Fruit fly (Drosophila melanogaster) whole organism, adult: Measurements from ENCODE around the gene Cdep.
A peak's percentile ranks its signal among the peaks of the same experiment; 100 is the strongest.

Source experiments
- CG11617 ChIP-seq: fragments of 200-800 bp; sonication (Bioruptor generic); optimal IDR thresholded peaks from 2 replicates; lab custom pipeline; 2017; ENCODE audit warnings: mild to moderate bottlenecking, missing biosample characterization, missing genetic modification reagents, missing genetic modification characterization
- CG12768 ChIP-seq: fragments of 200-800 bp; sonication (Bioruptor generic); optimal IDR thresholded peaks from 2 replicates; lab custom pipeline; 2017; ENCODE audit warnings: missing biosample characterization, missing genetic modification characterization, mild to moderate bottlenecking, moderate library complexity, missing genetic modification reagents
- CG14711 ChIP-seq: fragments of 200-800 bp; sonication (Bioruptor generic); optimal IDR thresholded peaks from 2 replicates; lab custom pipeline; 2018; ENCODE audit warnings: missing biosample characterization, mild to moderate bottlenecking, missing genetic modification characterization, moderate library complexity
- CG1620 ChIP-seq: fragments of 200-800 bp; sonication (Bioruptor generic); optimal IDR thresholded peaks from 2 replicates; lab custom pipeline; 2016; ENCODE audit warnings: missing biosample characterization, missing genetic modification characterization
- CG33017 ChIP-seq: fragments of 200-800 bp; sonication (Bioruptor generic); optimal IDR thresholded peaks from 2 replicates; lab custom pipeline; 2018; ENCODE audit warnings: missing biosample characterization, mild to moderate bottlenecking, missing genetic modification characterization, moderate library complexity
- CG5204 ChIP-seq: fragments of 200-800 bp; sonication (Bioruptor generic); optimal IDR thresholded peaks from 2 replicates; lab custom pipeline; 2016; ENCODE audit warnings: missing biosample characterization, missing genetic modification characterization
- CG7045 ChIP-seq: fragments of 200-800 bp; sonication (Bioruptor generic); optimal IDR thresholded peaks from 2 replicates; lab custom pipeline; 2017; ENCODE audit warnings: missing biosample characterization, mild to moderate bottlenecking, missing genetic modification characterization
- Clk ChIP-seq: fragments of 200-800 bp; sonication (Bioruptor generic); optimal IDR thresholded peaks from 2 replicates; lab custom pipeline; 2017; ENCODE audit warnings: missing biosample characterization, missing genetic modification characterization
- Crg-1 ChIP-seq: fragments of 200-800 bp; sonication (Bioruptor generic); optimal IDR thresholded peaks from 2 replicates; lab custom pipeline; 2016; ENCODE audit warnings: missing biosample characterization, missing genetic modification characterization
- Hr96 ChIP-seq: fragments of 200-800 bp; sonication (Bioruptor generic); optimal IDR thresholded peaks from 2 replicates; lab custom pipeline; 2016; ENCODE audit warnings: missing biosample characterization, missing genetic modification characterization
- Mnt ChIP-seq: fragments of 200-800 bp; sonication (Bioruptor generic); optimal IDR thresholded peaks from 2 replicates; lab custom pipeline; 2016; ENCODE audit warnings: missing biosample characterization, mild to moderate bottlenecking, missing genetic modification characterization
- bab1 ChIP-seq: fragments of 200-800 bp; sonication (Bioruptor generic); optimal IDR thresholded peaks from 3 replicates; lab custom pipeline; 2019; ENCODE audit warnings: missing biosample characterization, mild to moderate bottlenecking, missing genetic modification characterization, moderate library complexity
- cic ChIP-seq: fragments of 200-800 bp; sonication (Bioruptor generic); optimal IDR thresholded peaks from 2 replicates; lab custom pipeline; 2017; ENCODE audit warnings: missing biosample characterization, mild to moderate bottlenecking, missing genetic modification characterization, moderate library complexity
- cnc ChIP-seq, 2 experiments: fragments of >200 bp; optimal IDR thresholded peaks; 2 replicates each; lab custom pipeline; 2017
- kay ChIP-seq: fragments of 200-800 bp; sonication (Bioruptor generic); peaks from one replicate; lab custom pipeline; 2016; ENCODE audit warnings: missing biosample characterization, missing genetic modification characterization, borderline replicate concordance
- ovo ChIP-seq: fragments of 200-800 bp; sonication (Bioruptor generic); optimal IDR thresholded peaks from 2 replicates; lab custom pipeline; 2016; ENCODE audit warnings: missing biosample characterization, missing genetic modification characterization
- pad ChIP-seq: fragments of 200-800 bp; sonication (Bioruptor generic); optimal IDR thresholded peaks from 3 replicates; lab custom pipeline; 2017; ENCODE audit warnings: missing biosample characterization, missing genetic modification characterization, mild to moderate bottlenecking, moderate library complexity, missing genetic modification reagents
- tj ChIP-seq: fragments of 200-800 bp; sonication (Bioruptor generic); optimal IDR thresholded peaks from 3 replicates; lab custom pipeline; 2017; ENCODE audit warnings: missing biosample characterization, mild to moderate bottlenecking, missing genetic modification characterization, moderate library complexity
- toe ChIP-seq: fragments of 200-800 bp; sonication (Bioruptor generic); optimal IDR thresholded peaks from 2 replicates; lab custom pipeline; 2016; ENCODE audit warnings: missing biosample characterization, missing genetic modification characterization

The Cdep gene

dm6 chr3R:4975315-4975777 lies 65.0 kb downstream of the Cdep start:
- TF ChIP-seq Clk (GFP tag; lab: Kevin White, UChicago) (no peak), CG7045 (GFP tag; lab: Kevin White, UChicago) (no peak), kay (no peak), CG5204 (no peak)

DNA sequence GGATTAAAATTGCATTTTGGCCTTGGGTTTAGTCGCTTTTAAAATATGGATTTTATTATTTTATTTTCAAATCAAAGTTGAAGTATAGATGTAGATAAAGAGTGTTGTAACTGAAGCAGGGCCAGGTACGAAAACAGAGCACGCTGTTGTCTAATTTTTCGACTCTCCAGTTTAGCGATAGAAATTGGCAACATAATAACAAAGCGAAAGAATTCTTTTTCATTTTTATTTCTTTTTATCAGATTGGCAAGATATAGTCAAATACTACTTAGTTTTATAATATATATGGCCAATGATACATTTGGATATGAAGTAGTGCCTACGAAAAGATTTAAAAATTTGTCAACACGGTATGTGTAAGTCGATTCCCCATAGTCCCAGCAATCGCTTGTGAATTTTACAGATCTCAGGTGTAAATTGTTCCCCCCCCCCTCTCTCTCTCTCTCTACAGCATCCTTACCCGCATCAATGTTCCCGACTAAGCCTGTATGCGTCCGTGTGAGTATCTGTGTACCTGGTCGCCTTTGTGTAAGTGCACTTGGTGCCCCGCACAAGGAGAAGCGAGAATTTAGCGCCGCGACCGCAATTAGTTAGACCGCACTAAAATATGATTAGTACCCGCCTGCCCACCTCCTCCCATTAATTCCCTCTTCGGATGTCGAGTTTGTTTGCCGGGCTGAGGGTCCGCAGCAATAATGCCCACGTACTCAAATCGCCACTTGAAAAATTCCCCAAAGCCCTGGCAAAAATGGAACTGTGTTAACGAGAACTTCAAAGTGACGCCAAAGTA lies 65.7 kb downstream of the Cdep start:
- TF ChIP-seq ovo (no peak), toe (no peak), Mnt (GFP tag; lab: Kevin White, UChicago) (no peak), CG5204 (no peak), cic (GFP tag; lab: Kevin White, UChicago) (no peak), CG11617 (GFP tag; lab: Kevin White, UChicago) (no peak), CG1620 (GFP tag; lab: Kevin White, UChicago) (no peak), Hr96 (GFP tag; lab: Kevin White, UChicago) (no peak), CG14711 (tag; lab: Kevin White, UChicago) (no peak)

dm6 chr3R:4978256-4979021 lies 68.1 kb downstream of the Cdep start:
- TF ChIP-seq CG7045 (GFP tag; lab: Kevin White, UChicago) (no peak), toe (no peak), CG33017 (tag; lab: Kevin White, UChicago) (no peak), Crg-1 (GFP tag; lab: Kevin White, UChicago) (no peak), pad (GFP tag; lab: Kevin White, UChicago) (no peak), CG11617 (GFP tag; lab: Kevin White, UChicago) (no peak), CG5204 (no peak), Clk (GFP tag; lab: Kevin White, UChicago) (no peak), CG12768 (GFP tag; lab: Kevin White, UChicago) (no peak), cnc (optimal IDR thresholded peaks at IDR 0.05; lab: Kevin White, UChicago) (no peak), bab1 (GFP tag; lab: Kevin White, UChicago) (no peak), Hr96 (GFP tag; lab: Kevin White, UChicago) (no peak), kay (no peak), ovo (no peak), Mnt (GFP tag; lab: Kevin White, UChicago) (no peak), cic (GFP tag; lab: Kevin White, UChicago) (no peak), tj (GFP tag; lab: Kevin White, UChicago) (no peak), CG14711 (tag; lab: Kevin White, UChicago) (no peak), CG1620 (GFP tag; lab: Kevin White, UChicago) (no peak)

DNA sequence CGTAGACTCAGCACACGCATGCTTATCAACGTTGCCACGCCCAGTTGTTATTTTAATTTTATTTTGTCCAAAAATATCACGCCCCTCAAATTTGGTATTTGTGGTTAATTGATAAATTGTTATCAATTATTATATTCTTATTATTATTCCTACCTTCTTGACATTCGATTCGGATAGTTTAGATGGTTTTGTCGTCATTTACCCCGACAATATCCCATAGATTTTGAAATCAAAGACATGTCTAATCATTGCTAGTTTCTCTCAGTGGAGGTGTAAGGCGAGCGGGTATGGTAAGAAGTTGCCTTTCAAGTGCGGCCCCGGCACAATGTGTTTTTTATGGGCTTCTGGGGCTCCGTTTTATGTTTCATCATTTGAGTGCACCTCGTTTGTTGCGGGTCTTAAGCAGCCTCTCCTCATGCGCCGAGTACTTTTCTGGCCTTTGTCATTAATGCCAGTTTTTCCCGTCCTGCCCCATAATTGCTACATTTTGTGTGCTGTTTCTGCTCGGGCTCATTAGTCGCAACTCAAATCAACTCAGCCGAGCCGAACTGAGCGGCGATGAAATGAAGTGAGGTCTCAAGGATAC lies 68.9 kb downstream of the Cdep start:
- TF ChIP-seq cnc (optimal IDR thresholded peaks at IDR 0.05; lab: Kevin White, UChicago) (no peak), CG5204 (no peak), Hr96 (GFP tag; lab: Kevin White, UChicago) (no peak), Crg-1 (GFP tag; lab: Kevin White, UChicago) (no peak), bab1 (GFP tag; lab: Kevin White, UChicago) (no peak), CG7045 (GFP tag; lab: Kevin White, UChicago) (no peak), cic (GFP tag; lab: Kevin White, UChicago) (no peak), CG11617 (GFP tag; lab: Kevin White, UChicago) (no peak), kay (no peak), pad (GFP tag; lab: Kevin White, UChicago) (no peak), toe (no peak)

DNA sequence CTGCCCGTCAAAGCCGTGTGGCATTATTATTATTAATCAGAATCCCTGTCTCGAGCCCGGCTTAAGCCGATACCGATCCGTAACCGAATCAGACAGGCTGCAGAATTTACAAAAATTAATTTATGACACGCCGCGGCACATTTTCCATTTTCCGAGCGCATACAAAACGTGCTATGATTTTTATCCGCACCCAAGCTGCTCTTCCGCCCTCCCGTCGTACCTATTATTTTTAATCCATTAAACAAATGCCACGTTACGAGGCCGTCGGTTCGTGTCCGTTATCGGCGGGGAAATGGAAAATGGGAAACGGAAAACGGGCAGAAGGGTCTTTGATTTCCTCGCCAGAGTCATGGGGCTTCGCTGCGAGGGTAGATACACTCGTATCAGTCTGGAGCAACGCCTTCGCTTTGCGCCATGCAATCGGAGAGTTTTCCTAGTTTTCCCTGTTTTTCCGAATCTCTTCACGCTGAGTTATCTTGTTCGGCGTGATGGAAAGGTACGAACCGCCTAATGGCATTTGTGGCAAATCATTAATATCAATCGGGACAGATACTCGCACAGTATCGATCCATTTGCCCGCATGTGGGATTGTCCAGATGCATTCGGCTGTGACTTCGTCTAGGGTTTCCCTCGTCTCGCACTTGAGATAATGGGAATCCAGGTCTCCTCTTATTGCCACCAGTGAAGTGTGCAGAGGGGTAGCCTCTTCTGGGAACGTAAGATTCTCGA lies 69.9 kb downstream of the Cdep start:
- TF ChIP-seq CG14711 (tag; lab: Kevin White, UChicago) (no peak), CG7045 (GFP tag; lab: Kevin White, UChicago) (no peak)

DNA sequence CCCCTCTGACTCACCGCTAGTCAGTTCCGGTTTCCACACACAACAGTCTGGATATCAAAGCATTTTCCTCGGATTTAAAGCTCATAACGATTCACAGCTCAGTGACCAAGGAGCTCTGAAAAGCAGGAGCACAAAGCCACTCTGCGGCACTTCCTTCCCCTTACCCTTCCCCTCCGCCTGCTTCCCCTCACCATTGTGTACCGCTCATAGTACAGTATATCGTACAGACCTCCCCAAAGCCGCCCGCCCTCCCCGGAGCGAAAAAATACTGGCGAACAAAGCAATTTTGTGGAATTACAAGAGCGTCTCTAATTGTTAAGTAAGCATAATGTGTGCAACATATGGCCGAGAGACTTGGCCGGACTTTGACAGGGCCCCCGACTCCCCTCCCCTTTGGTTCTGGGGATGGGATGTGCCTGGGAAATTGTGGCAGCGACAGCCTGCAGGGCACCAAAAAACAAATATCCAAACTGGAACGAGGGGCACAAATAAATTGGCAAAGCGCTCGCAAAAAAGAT lies 70.8 kb downstream of the Cdep start:
- TF ChIP-seq tj (GFP tag; lab: Kevin White, UChicago) (peak; percentile 62), kay (no peak)
